Fruit fly (Drosophila melanogaster) whole organism, embryonic: ENCODE data around the gene CG15208.
A peak's percentile ranks its signal among the peaks of the same experiment; 100 is the strongest.

Experiments used
- CG10543 ChIP-seq: fragments of 200-800 bp; sonication (Bioruptor generic); optimal IDR thresholded peaks from 3 replicates; lab custom pipeline; 2017; ENCODE audit warnings: missing biosample characterization, mild to moderate bottlenecking, missing genetic modification characterization, moderate library complexity
- CG13424 ChIP-seq: fragments of 200-800 bp; sonication (Bioruptor generic); optimal IDR thresholded peaks from 2 replicates; lab custom pipeline; 2019; ENCODE audit warnings: missing biosample characterization, mild to moderate bottlenecking, missing genetic modification characterization, moderate library complexity
- CG14441 ChIP-seq: fragments of 200-800 bp; sonication (Bioruptor generic); IDR thresholded peaks from 2 replicates; pipeline ENCODE4 v1.3.6; 2022; ENCODE audit warnings: missing biosample characterization, missing genetic modification characterization
- CG15073 ChIP-seq: fragments of 200-800 bp; sonication (Bioruptor generic); optimal IDR thresholded peaks from 2 replicates; lab custom pipeline; 2016; ENCODE audit warnings: missing biosample characterization, missing genetic modification characterization
- CG1603 ChIP-seq: fragments of 200-800 bp; sonication (Bioruptor generic); optimal IDR thresholded peaks from 2 replicates; lab custom pipeline; 2019; ENCODE audit warnings: missing biosample characterization, mild to moderate bottlenecking, missing genetic modification characterization, moderate library complexity
- CG17359 ChIP-seq: fragments of 200-800 bp; sonication (Bioruptor generic); optimal IDR thresholded peaks from 3 replicates; lab custom pipeline; 2018; ENCODE audit warnings: missing biosample characterization, mild to moderate bottlenecking, missing genetic modification characterization, moderate library complexity
- CG18619 ChIP-seq: fragments of 200-800 bp; sonication (Bioruptor generic); optimal IDR thresholded peaks from 3 replicates; lab custom pipeline; 2017; ENCODE audit warnings: missing biosample characterization, mild to moderate bottlenecking, missing genetic modification characterization
- CG2712 ChIP-seq: fragments of 200-800 bp; optimal IDR thresholded peaks from 3 replicates; lab custom pipeline; 2019; ENCODE audit warnings: missing biosample characterization, mild to moderate bottlenecking, missing genetic modification characterization, moderate library complexity
- CG30020 ChIP-seq: fragments of 200-800 bp; optimal IDR thresholded peaks from 2 replicates; lab custom pipeline; 2019; ENCODE audit warnings: missing biosample characterization, mild to moderate bottlenecking, missing genetic modification characterization, moderate library complexity
- CG34376 ChIP-seq: fragments of 200-800 bp; sonication (Bioruptor generic); optimal IDR thresholded peaks from 2 replicates; lab custom pipeline; 2018; ENCODE audit warnings: missing biosample characterization, mild to moderate bottlenecking, missing genetic modification characterization
- CG42726 ChIP-seq: fragments of 200-800 bp; sonication (Bioruptor generic); IDR thresholded peaks from 2 replicates; pipeline ENCODE4 v1.3.6; 2022; ENCODE audit warnings: missing biosample characterization, missing genetic modification characterization; ENCODE audit not compliant: partially characterized antibody
- CG5953 ChIP-seq: fragments of 200-800 bp; sonication (Bioruptor generic); IDR thresholded peaks from 2 replicates; pipeline ENCODE4 v1.3.6; 2022; ENCODE audit warnings: missing biosample characterization, missing genetic modification characterization
- CG7928 ChIP-seq: fragments of 200-800 bp; sonication (Bioruptor generic); optimal IDR thresholded peaks from 2 replicates; lab custom pipeline; 2017; ENCODE audit warnings: missing biosample characterization, mild to moderate bottlenecking, missing genetic modification characterization
- CG8290 ChIP-seq, 3 experiments: fragments of 200-800 bp; sonication (Bioruptor generic); optimal IDR thresholded peaks; 2 replicates each; lab custom pipeline; 2016 to 2019; ENCODE audit warnings: missing biosample characterization in 3 of 3, missing genetic modification characterization in 3 of 3, mild to moderate bottlenecking in 2 of 3, moderate library complexity in 1 of 3
- CG9437 ChIP-seq: fragments of 200-800 bp; sonication (Bioruptor generic); optimal IDR thresholded peaks from 2 replicates; lab custom pipeline; 2018; ENCODE audit warnings: missing biosample characterization, mild to moderate bottlenecking, missing genetic modification characterization
- CG9876 ChIP-seq: fragments of 200-800 bp; sonication (Bioruptor generic); optimal IDR thresholded peaks from 2 replicates; lab custom pipeline; 2016; ENCODE audit warnings: missing biosample characterization, missing genetic modification characterization
- Camta ChIP-seq: fragments of 200-800 bp; sonication (Bioruptor generic); optimal IDR thresholded peaks from 2 replicates; lab custom pipeline; 2016; ENCODE audit warnings: missing biosample characterization, missing genetic modification characterization
- CkIIα-i1 ChIP-seq: fragments of 200-800 bp; sonication (Bioruptor generic); IDR thresholded peaks from 2 replicates; pipeline ENCODE4 v1.3.6; 2022; ENCODE audit warnings: missing biosample characterization, missing genetic modification characterization
- D19B ChIP-seq: fragments of 200-800 bp; sonication (Bioruptor generic); optimal IDR thresholded peaks from 2 replicates; lab custom pipeline; 2017; ENCODE audit warnings: missing biosample characterization, mild to moderate bottlenecking, missing genetic modification characterization
- Dad ChIP-seq: fragments of 200-800 bp; sonication (Bioruptor generic); optimal IDR thresholded peaks from 3 replicates; lab custom pipeline; 2016; ENCODE audit warnings: missing biosample characterization, missing genetic modification characterization
- ERR ChIP-seq: fragments of 200-800 bp; sonication (Bioruptor generic); optimal IDR thresholded peaks from 2 replicates; lab custom pipeline; 2016; ENCODE audit warnings: missing biosample characterization, missing genetic modification characterization
- Eip74EF ChIP-seq, 2 experiments: fragments of 200-800 bp in 1 of 2; fragments of >200 bp in 1 of 2; sonication (Bioruptor generic) in 1 of 2; optimal IDR thresholded peaks; 2 replicates each; lab custom pipeline; 2017 to 2019; ENCODE audit warnings: missing biosample characterization in 2 of 2, missing genetic modification characterization in 2 of 2, mild to moderate bottlenecking in 1 of 2, moderate library complexity in 1 of 2
- Gug ChIP-seq: fragments of 200-800 bp; sonication (Bioruptor generic); IDR thresholded peaks from 4 replicates; pipeline ENCODE4 v1.3.6; 2022; ENCODE audit warnings: missing biosample characterization, missing genetic modification characterization
- Hey ChIP-seq: fragments of 200-800 bp; sonication (Bioruptor generic); optimal IDR thresholded peaks from 3 replicates; lab custom pipeline; 2018; ENCODE audit warnings: missing biosample characterization, mild to moderate bottlenecking, missing genetic modification characterization
- Max ChIP-seq: fragments of 200-800 bp; sonication (Bioruptor generic); optimal IDR thresholded peaks from 2 replicates; lab custom pipeline; 2016; ENCODE audit warnings: missing biosample characterization, mild to moderate bottlenecking, missing genetic modification characterization
- Med ChIP-seq: fragments of 200-800 bp; sonication (Bioruptor generic); peaks from one replicate; lab custom pipeline; 2016; ENCODE audit warnings: missing biosample characterization, missing genetic modification characterization, mild to moderate bottlenecking, inconsistent platforms, moderate library complexity
- NFAT ChIP-seq: fragments of 200-800 bp; sonication (Bioruptor generic); IDR thresholded peaks from 2 replicates; pipeline ENCODE4 v1.3.6; 2022; ENCODE audit warnings: missing biosample characterization, missing genetic modification characterization
- Nf-YB ChIP-seq: fragments of 200-800 bp; sonication (Bioruptor generic); optimal IDR thresholded peaks from 3 replicates; lab custom pipeline; 2019; ENCODE audit warnings: missing biosample characterization, mild to moderate bottlenecking, missing genetic modification characterization, moderate library complexity
- Oaz ChIP-seq: fragments of 200-800 bp; sonication (Bioruptor generic); IDR thresholded peaks from 2 replicates; pipeline ENCODE4 v1.3.6; 2022; ENCODE audit warnings: missing biosample characterization, missing genetic modification characterization
- Pdp1 ChIP-seq, 2 experiments: fragments of 200-800 bp; sonication (Bioruptor generic); optimal IDR thresholded peaks; 3 replicates each; lab custom pipeline; 2016; ENCODE audit warnings: missing biosample characterization in 2 of 2, missing genetic modification characterization in 2 of 2, mild to moderate bottlenecking in 1 of 2, moderate library complexity in 1 of 2
- Poxn ChIP-seq: fragments of 200-800 bp; sonication (Bioruptor generic); IDR thresholded peaks from 2 replicates; pipeline ENCODE4 v1.3.6; 2022; ENCODE audit warnings: missing biosample characterization, missing genetic modification characterization
- Side ChIP-seq: fragments of 200-800 bp; sonication (Bioruptor generic); optimal IDR thresholded peaks from 2 replicates; lab custom pipeline; 2016; ENCODE audit warnings: missing biosample characterization, missing genetic modification characterization
- Sry-δ ChIP-seq: fragments of 200-800 bp; sonication (Bioruptor generic); optimal IDR thresholded peaks from 2 replicates; lab custom pipeline; 2016; ENCODE audit warnings: missing biosample characterization, missing genetic modification characterization
- Stat92E ChIP-seq, 3 experiments: fragments of >200 bp in 2 of 3; fragments of 200-800 bp in 1 of 3; sonication (Bioruptor generic) in 1 of 3; optimal IDR thresholded peaks; 2 replicates each; lab custom pipeline; 2017 to 2019; ENCODE audit warnings: missing biosample characterization in 3 of 3, missing genetic modification characterization in 3 of 3, mild to moderate bottlenecking in 1 of 3, moderate library complexity in 1 of 3
- ac ChIP-seq: fragments of 200-800 bp; sonication (Bioruptor generic); optimal IDR thresholded peaks from 3 replicates; lab custom pipeline; 2017; ENCODE audit warnings: missing biosample characterization, mild to moderate bottlenecking, missing genetic modification characterization
- amos ChIP-seq: fragments of 200-800 bp; sonication (Bioruptor generic); IDR thresholded peaks from 2 replicates; pipeline ENCODE4 v1.3.6; 2022; ENCODE audit warnings: missing biosample characterization, missing genetic modification characterization; ENCODE audit not compliant: partially characterized antibody
- chinmo ChIP-seq: fragments of 200-800 bp; sonication (Bioruptor generic); IDR thresholded peaks from 4 replicates; pipeline ENCODE4 v1.3.6; 2022; ENCODE audit warnings: missing biosample characterization, missing genetic modification characterization; ENCODE audit not compliant: partially characterized antibody
- chn ChIP-seq: fragments of 200-800 bp; sonication (Bioruptor generic); optimal IDR thresholded peaks from 2 replicates; lab custom pipeline; 2016; ENCODE audit warnings: missing biosample characterization, missing genetic modification characterization
- eve ChIP-seq, 2 experiments: fragments of >200 bp; optimal IDR thresholded peaks; 2 replicates each; lab custom pipeline; 2017; ENCODE audit warnings: missing biosample characterization in 2 of 2, missing genetic modification characterization in 2 of 2
- exex ChIP-seq: fragments of 200-800 bp; sonication (Bioruptor generic); optimal IDR thresholded peaks from 4 replicates; lab custom pipeline; 2018; ENCODE audit warnings: missing biosample characterization, mild to moderate bottlenecking, missing genetic modification characterization, moderate library complexity
- gce ChIP-seq: fragments of 200-800 bp; sonication (Bioruptor generic); IDR thresholded peaks from 3 replicates; pipeline ENCODE4 v1.3.6; 2022; ENCODE audit warnings: missing biosample characterization, missing genetic modification characterization
- gcm ChIP-seq: fragments of 200-800 bp; sonication (Bioruptor generic); optimal IDR thresholded peaks from 2 replicates; lab custom pipeline; 2019; ENCODE audit warnings: missing biosample characterization, mild to moderate bottlenecking, missing genetic modification characterization, moderate library complexity
- gfzf ChIP-seq: fragments of 200-800 bp; sonication (Bioruptor generic); optimal IDR thresholded peaks from 2 replicates; lab custom pipeline; 2016; ENCODE audit warnings: missing biosample characterization, mild to moderate bottlenecking, missing genetic modification characterization, moderate library complexity
- h ChIP-seq: fragments of >200 bp; optimal IDR thresholded peaks from 2 replicates; lab custom pipeline; 2017
- ind ChIP-seq: fragments of 200-800 bp; sonication (Bioruptor generic); optimal IDR thresholded peaks from 3 replicates; lab custom pipeline; 2016; ENCODE audit warnings: missing biosample characterization, missing genetic modification characterization
- inv ChIP-seq: fragments of 200-800 bp; sonication (Bioruptor generic); IDR thresholded peaks from 2 replicates; pipeline ENCODE4 v1.3.6; 2022; ENCODE audit warnings: missing biosample characterization, missing genetic modification characterization; ENCODE audit not compliant: partially characterized antibody
- nerfin-1 ChIP-seq: fragments of 200-800 bp; sonication (Bioruptor generic); optimal IDR thresholded peaks from 3 replicates; lab custom pipeline; 2019; ENCODE audit warnings: missing biosample characterization, mild to moderate bottlenecking, missing genetic modification characterization, moderate library complexity
- schlank ChIP-seq: fragments of 200-800 bp; sonication (Bioruptor generic); optimal IDR thresholded peaks from 2 replicates; lab custom pipeline; 2018; ENCODE audit warnings: missing biosample characterization, mild to moderate bottlenecking, missing genetic modification characterization
- sqz ChIP-seq: fragments of 200-800 bp; sonication (Bioruptor generic); optimal IDR thresholded peaks from 3 replicates; lab custom pipeline; 2018; ENCODE audit warnings: missing biosample characterization, mild to moderate bottlenecking, missing genetic modification characterization
- stwl ChIP-seq: fragments of 200-800 bp; sonication (Bioruptor generic); optimal IDR thresholded peaks from 3 replicates; lab custom pipeline; 2018; ENCODE audit warnings: missing biosample characterization, mild to moderate bottlenecking, missing genetic modification characterization, moderate library complexity
- sug ChIP-seq: fragments of 200-800 bp; optimal IDR thresholded peaks from 2 replicates; lab custom pipeline; 2019; ENCODE audit warnings: missing biosample characterization, mild to moderate bottlenecking, missing genetic modification characterization, moderate library complexity

The CG15208 gene

dm6 chrX:10926245-10926644 is 26.5 kb downstream of the CG15208 start:
- TF ChIP-seq CG30020 (tag; lab: Kevin White, UChicago) (no peak), CG8290 (GFP tag; optimal IDR thresholded peaks at IDR 0.05; lab: Kevin White, UChicago) (no peak), CG8290 (tag; optimal IDR thresholded peaks at IDR 0.05; lab: Kevin White, UChicago) (no peak), nerfin-1 (tag; lab: Kevin White, UChicago) (no peak), gcm (GFP tag; lab: Kevin White, UChicago) (no peak), chinmo (GFP tag; lab: Robert Waterston, UW) (0 out of 4 replicates have a peak, but pooled peaks have one; percentile 38), CG7928 (GFP tag; lab: Kevin White, UChicago) (no peak), Max (no peak), Gug (GFP tag; lab: Robert Waterston, UW) (no peak), Side (no peak), Oaz (no peak), Stat92E (GFP tag; optimal IDR thresholded peaks at IDR 0.05; lab: Kevin White, UChicago) (no peak), CG9437 (GFP tag; lab: Kevin White, UChicago) (no peak), gce (GFP tag; lab: Robert Waterston, UW) (no peak), Dad (GFP tag; lab: Kevin White, UChicago) (no peak), CG5953 (GFP tag; lab: Robert Waterston, UW) (no peak), CG14441 (GFP tag; lab: Robert Waterston, UW) (no peak), exex (tag; lab: Kevin White, UChicago) (no peak), amos (GFP tag; lab: Robert Waterston, UW) (no peak), CG10543 (GFP tag; lab: Kevin White, UChicago) (peak; percentile 24), Sry-δ (no peak), Eip74EF (GFP tag; optimal IDR thresholded peaks at IDR 0.05; lab: Kevin White, UChicago) (no peak), CG1603 (tag; lab: Kevin White, UChicago) (no peak), h (lab: Kevin White, UChicago) (no peak), inv (GFP tag; lab: Robert Waterston, UW) (no peak), stwl (tag; lab: Kevin White, UChicago) (no peak), NFAT (GFP tag; lab: Robert Waterston, UW) (no peak), sug (peak; percentile 40), CG13424 (no peak), Poxn (GFP tag; lab: Robert Waterston, UW) (no peak), D19B (GFP tag; lab: Kevin White, UChicago) (no peak), gfzf (no peak), Pdp1 (GFP tag; optimal IDR thresholded peaks at IDR 0.05; lab: Kevin White, UChicago) (peak in 1 of 2 experiments; percentile 90), CG15073 (no peak), chn (GFP tag; lab: Kevin White, UChicago) (no peak), Hey (no peak), Nf-YB (GFP tag; lab: Kevin White, UChicago) (no peak), ac (GFP tag; lab: Kevin White, UChicago) (no peak), CG2712 (tag; lab: Kevin White, UChicago) (no peak), ERR (no peak), Camta (GFP tag; lab: Kevin White, UChicago) (no peak), CG18619 (GFP tag; lab: Kevin White, UChicago) (no peak), sqz (GFP tag; lab: Kevin White, UChicago) (no peak), schlank (tag; lab: Kevin White, UChicago) (no peak), CG42726 (GFP tag; lab: Robert Waterston, UW) (no peak), CkIIα-i1 (no peak), CG34376 (GFP tag; lab: Kevin White, UChicago) (peak; percentile 92), eve (GFP tag; optimal IDR thresholded peaks at IDR 0.05; lab: Kevin White, UChicago) (no peak), CG17359 (tag; lab: Kevin White, UChicago) (no peak), CG9876 (GFP tag; lab: Kevin White, UChicago) (no peak), ind (GFP tag; lab: Kevin White, UChicago) (no peak), Med (GFP tag; lab: Kevin White, UChicago) (peak; percentile 15)
